Fruit fly (Drosophila melanogaster): ENCODE results near the gene Gp93.
A peak's percentile ranks its signal among the peaks of the same experiment; 100 is the strongest.

dm6 chr3R:27925000-27925970, 23.2 kb upstream of the Gp93 start, which contains the start of gene mino:
- peak; percentile 87 for TF ChIP-seq kay (GFP tag; ENCODE audit: borderline replicate concordance)
- no peak for TF ChIP-seq cnc (optimal IDR thresholded peaks at IDR 0.05)
- TF ChIP-seq CG7101 (tag; optimal IDR thresholded peaks at IDR 0.05), result no peak
- peak; percentile 16 for TF ChIP-seq tj (GFP tag; optimal IDR thresholded peaks at IDR 0.05)
- TF ChIP-seq CG1620 (GFP tag; optimal IDR thresholded peaks at IDR 0.05), result no peak
- TF ChIP-seq CG12768 (GFP tag; optimal IDR thresholded peaks at IDR 0.05), result peak; percentile 45
- TF ChIP-seq Hr96 (GFP tag; optimal IDR thresholded peaks at IDR 0.05), result peak; percentile 11
- TF ChIP-seq pad (GFP tag; optimal IDR thresholded peaks at IDR 0.05), result peak; percentile 23
- peak; percentile 45 for TF ChIP-seq bab1 (GFP tag; optimal IDR thresholded peaks at IDR 0.05)
- peak; percentile 43 for TF ChIP-seq Clk (GFP tag; optimal IDR thresholded peaks at IDR 0.05)
- TF ChIP-seq Mnt (GFP tag; optimal IDR thresholded peaks at IDR 0.05), result peak; percentile 75
